Worm (Caenorhabditis elegans) whole organism, young adult: Measurements from ENCODE around the gene M05D6.5.
A peak's percentile ranks its signal among the peaks of the same experiment; 100 is the strongest.

Source experiments
- B0336.3 ChIP-seq: fragments of 200-800 bp; sonication (Bioruptor generic); IDR thresholded peaks from 2 replicates; pipeline ENCODE4 v1.3.6; 2022; ENCODE audit warnings: missing genetic modification characterization, missing compliant biosample characterization
- F49E8.2 ChIP-seq: sonication (generic microtip); optimal IDR thresholded peaks from 3 replicates; lab custom pipeline; 2017; ENCODE audit warnings: missing genetic modification characterization, mild to moderate bottlenecking, missing compliant biosample characterization, antibody characterized with exemption, moderate library complexity; ENCODE audit not compliant: insufficient read depth
- T07F8.4 ChIP-seq: sonication (generic microtip); optimal IDR thresholded peaks from 2 replicates; lab custom pipeline; 2016; ENCODE audit warnings: mild to moderate bottlenecking, missing genetic modification characterization, moderate library complexity, missing compliant biosample characterization
- ama-1 ChIP-seq, 3 experiments: fragments of 150-350 bp in 1 of 3; sonication (generic microtip) in 2 of 3; optimal IDR thresholded peaks; 2 replicates each; lab custom pipeline; 2014 to 2018; ENCODE audit warnings: missing biosample characterization in 2 of 3, missing genetic modification characterization in 2 of 3, missing genetic modification reagents in 2 of 3
- egrh-3 ChIP-seq: fragments of 200-800 bp; sonication (Bioruptor generic); IDR thresholded peaks from 2 replicates; pipeline ENCODE4 v1.3.6; 2022; ENCODE audit warnings: missing genetic modification reagents, missing genetic modification characterization, missing compliant biosample characterization
- lsy-27 ChIP-seq: sonication (generic microtip); optimal IDR thresholded peaks from 2 replicates; lab custom pipeline; 2017; ENCODE audit warnings: missing genetic modification characterization, mild to moderate bottlenecking, missing compliant biosample characterization, antibody characterized with exemption, missing genotype, borderline replicate concordance; ENCODE audit not compliant: insufficient read depth
- pha-4 ChIP-seq: fragments of 150-350 bp; sonication (generic microtip); optimal IDR thresholded peaks from 2 replicates; lab custom pipeline; 2014; ENCODE audit warnings: missing biosample characterization, missing genetic modification reagents, missing genetic modification characterization
- snpc-4 ChIP-seq, 5 experiments: fragments of 150-350 bp in 1 of 5; sonication (generic microtip) in 4 of 5; optimal IDR thresholded peaks; 2 replicates each; lab custom pipeline; 2014 to 2018; ENCODE audit warnings: missing genetic modification characterization in 5 of 5, missing biosample characterization in 3 of 5, antibody characterized with exemption in 2 of 5, mild to moderate bottlenecking in 2 of 5, missing compliant biosample characterization in 2 of 5, missing genotype in 2 of 5, moderate library complexity in 2 of 5, missing genetic modification reagents in 1 of 5
- somi-1 ChIP-seq: fragments of 200-800 bp; sonication (Bioruptor generic); optimal IDR thresholded peaks from 2 replicates; lab custom pipeline; 2018; ENCODE audit warnings: mild to moderate bottlenecking, missing genetic modification characterization, missing compliant biosample characterization

DNA sequence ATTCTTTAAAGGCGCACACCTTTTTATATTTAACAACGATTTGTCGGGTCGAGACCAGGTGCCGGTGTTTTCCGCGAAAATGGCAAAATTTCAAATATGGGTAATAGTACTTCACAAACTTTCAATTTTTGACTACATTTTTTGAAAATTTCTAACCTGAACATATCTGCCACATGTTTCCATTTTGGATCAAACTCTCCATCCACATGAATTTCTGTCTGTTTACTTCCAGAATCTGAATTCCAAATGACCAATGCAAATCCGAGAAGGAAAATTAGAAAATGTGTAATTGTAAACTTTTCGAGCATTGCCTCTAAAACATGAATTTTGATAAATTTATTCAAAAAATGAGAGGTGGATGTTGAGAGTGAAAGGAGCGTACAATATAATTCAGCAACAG is 1.8 kb downstream of the M05D6.5 start, which contains the start of gene lact-4:
- TF ChIP-seq ama-1 (optimal IDR thresholded peaks at IDR 0.05; lab: Kevin White, UChicago) (peak; percentile 51), ama-1 (GFP tag; optimal IDR thresholded peaks at IDR 0.05; lab: Kevin White, UChicago) (no peak), lsy-27 (tag; lab: Kevin White, UChicago) (no peak), T07F8.4 (tag; lab: Kevin White, UChicago) (no peak), egrh-3 (no peak), pha-4 (tag; lab: Kevin White, UChicago) (no peak), B0336.3 (GFP tag; lab: Robert Waterston, UW) (no peak), F49E8.2 (tag; lab: Kevin White, UChicago) (no peak), snpc-4 (GFP tag; optimal IDR thresholded peaks at IDR 0.05; lab: Kevin White, UChicago) (no peak), snpc-4 (tag; optimal IDR thresholded peaks at IDR 0.05; lab: Kevin White, UChicago) (no peak), somi-1 (no peak)
